Worm (Caenorhabditis elegans) whole organism, L2 larva: ENCODE results near the gene otpl-2.

Experiments
- ama-1 ChIP-seq: fragments of 150-350 bp; optimal IDR thresholded peaks from 2 replicates; lab custom pipeline; 2018; ENCODE audit warnings: inconsistent platforms
- ceh-82 ChIP-seq: fragments of 150-350 bp; optimal IDR thresholded peaks from 2 replicates; lab custom pipeline; 2014; ENCODE audit warnings: missing biosample characterization, missing genetic modification characterization
- nhr-12 ChIP-seq: fragments of 150-350 bp; optimal IDR thresholded peaks from 2 replicates; lab custom pipeline; 2014; ENCODE audit warnings: missing biosample characterization, missing genetic modification characterization

DNA sequence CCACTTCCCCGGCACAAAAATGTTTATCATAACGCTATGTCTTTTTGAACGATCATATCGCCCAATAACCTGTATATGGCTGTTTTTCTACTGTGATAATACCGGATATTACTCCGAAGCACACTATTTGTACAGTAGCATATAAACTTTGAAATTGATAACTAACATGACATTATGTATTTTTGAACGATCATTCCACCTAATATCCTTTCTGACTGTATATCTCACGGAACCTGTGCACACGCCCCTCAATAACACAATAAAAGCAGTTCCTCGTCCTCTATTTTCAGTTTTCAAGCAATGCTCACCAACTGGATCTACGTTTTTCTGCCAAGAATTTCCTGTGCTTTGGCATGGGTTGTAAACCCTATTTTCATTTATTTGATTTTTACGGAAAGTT, 28.0 kb downstream of the otpl-2 start, which contains the start of gene srj-40:
- no peak for TF ChIP-seq nhr-12
- no peak for TF ChIP-seq ama-1 (lab: Kevin White, UChicago)
- TF ChIP-seq ceh-82 (tag; lab: Kevin White, UChicago) = no peak
